Worm (Caenorhabditis elegans): ENCODE measurements around the gene ZC13.2.

DNA sequence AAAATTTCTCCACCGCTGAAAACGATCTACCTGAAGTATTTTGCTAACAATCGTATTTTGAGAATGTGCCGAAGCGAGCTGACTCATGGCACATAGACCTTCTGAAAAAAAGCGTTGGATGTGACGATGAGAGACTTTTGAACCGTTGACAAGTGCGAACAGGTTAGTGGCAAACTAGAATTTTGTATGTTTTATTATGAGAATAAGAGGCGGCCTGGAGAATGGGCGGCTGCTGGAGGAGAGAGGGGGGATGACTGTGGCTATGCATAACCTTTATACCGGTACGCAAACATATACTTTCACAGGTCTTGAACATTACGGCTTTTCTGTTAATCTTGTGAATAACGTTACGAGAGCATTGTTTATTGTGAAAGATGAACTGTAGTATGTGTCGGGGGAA lies 7.8 kb downstream of the ZC13.2 start, which contains the start of gene mam-1:
- TF ChIP-seq lin-39 (tag; optimal IDR thresholded peaks at IDR 0.05) (no peak), unc-62 (GFP tag; optimal IDR thresholded peaks at IDR 0.05) (no peak), nhr-71 (tag; optimal IDR thresholded peaks at IDR 0.05) (no peak), ztf-11 (tag; optimal IDR thresholded peaks at IDR 0.05) (no peak), snpc-4 (tag; optimal IDR thresholded peaks at IDR 0.05) (no peak), nhr-77 (tag; optimal IDR thresholded peaks at IDR 0.05) (no peak)
